Worm (Caenorhabditis elegans): ENCODE data around the gene exos-7.

DNA sequence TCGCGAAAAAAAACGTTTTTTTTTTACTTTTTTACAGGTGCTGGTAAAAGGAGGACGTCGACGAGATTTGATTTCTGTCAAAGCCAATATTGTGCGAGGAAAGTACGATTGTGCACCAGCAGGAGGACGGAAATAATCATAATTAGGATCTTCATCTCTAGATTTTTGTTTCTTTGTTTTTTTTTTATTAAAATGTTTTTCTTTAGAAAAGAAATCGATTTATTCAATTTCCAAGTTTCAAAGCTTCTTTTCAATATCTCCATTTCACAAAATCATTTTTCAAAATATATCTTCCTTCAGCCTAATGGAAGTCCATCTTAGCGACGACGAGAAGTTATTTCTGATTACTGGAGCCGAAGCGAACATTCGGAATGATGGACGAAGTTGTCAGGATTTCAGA, at the start of gene exos-7:
- no peak for TF ChIP-seq ref-1 (GFP tag; conservative IDR thresholded peaks at IDR 0.05)
- TF ChIP-seq T22C8.4 (GFP tag; IDR thresholded peaks at IDR 0.05) = no peak
- TF ChIP-seq tab-1 (GFP tag; IDR thresholded peaks at IDR 0.05) = no peak
